ENCODE assay signal across 5 worm cellular contexts in the genomic region with DNA sequence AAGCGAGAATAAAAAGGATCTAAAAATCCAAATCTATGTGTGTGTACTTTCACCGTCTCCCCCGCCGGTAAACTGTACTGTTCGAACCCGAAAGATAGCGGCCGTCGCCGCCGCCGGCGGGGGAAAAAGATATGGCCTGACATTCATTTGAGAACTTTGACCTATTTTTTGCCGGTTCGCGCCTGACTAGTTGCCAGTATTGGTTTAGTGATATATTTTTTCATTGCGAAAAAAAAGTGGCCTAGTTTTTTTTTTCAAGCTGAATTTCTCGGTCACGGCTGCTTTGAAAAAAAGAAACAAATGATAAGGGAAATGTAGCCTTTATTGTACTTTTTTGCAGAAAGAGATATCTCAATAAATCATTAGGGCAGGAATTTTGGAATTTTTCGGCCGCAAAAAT.
A peak's percentile ranks its signal among the peaks of the same experiment; 100 is the strongest.
TF ChIP-seq lines count a peak whose summit lies in the region.

No protein-coding gene starts in this region.

TF ChIP-seq in whole organism, L1 larva, 84 proteins besides CTCF, POLR2A, EP300 and RAD21:
- TF ChIP-seq elt-2 (tag; optimal IDR thresholded peaks at IDR 0.05; lab: Kevin White, UChicago) (peak; percentile 11), elt-3 (tag; optimal IDR thresholded peaks at IDR 0.05; lab: Kevin White, UChicago) (peak in 1 of 6 experiments; percentile 18), jun-1 (tag; optimal IDR thresholded peaks at IDR 0.05; lab: Kevin White, UChicago) (no peak)

TF ChIP-seq in whole organism, L2 larva, 48 proteins besides CTCF, POLR2A, EP300 and RAD21:
- TF ChIP-seq nhr-25 (tag; optimal IDR thresholded peaks at IDR 0.05; lab: Kevin White, UChicago) = no peak
- peak; percentile 6 for TF ChIP-seq fos-1 (tag; optimal IDR thresholded peaks at IDR 0.05; lab: Kevin White, UChicago)

TF ChIP-seq in whole organism, L3 larva, 47 proteins besides CTCF, POLR2A, EP300 and RAD21:
- no peak for TF ChIP-seq nfya-1 (tag; optimal IDR thresholded peaks at IDR 0.05; lab: Kevin White, UChicago; ENCODE audit: insufficient read depth)
- TF ChIP-seq elt-2 (tag; optimal IDR thresholded peaks at IDR 0.05; lab: Kevin White, UChicago) = peak; percentile 41
- TF ChIP-seq nhr-23 (tag; optimal IDR thresholded peaks at IDR 0.05; lab: Kevin White, UChicago) = peak; percentile 46
- TF ChIP-seq mml-1 (tag; optimal IDR thresholded peaks at IDR 0.05; lab: Kevin White, UChicago) = no peak
TF ChIP-seq in whole organism, L3 larva: peak in this region for 2.

TF ChIP-seq in whole organism, L4 larva, 104 proteins besides CTCF, POLR2A, EP300 and RAD21:
- peak; percentile 3 for TF ChIP-seq hlh-11 (tag; optimal IDR thresholded peaks at IDR 0.05; lab: Kevin White, UChicago)
- TF ChIP-seq pqm-1 (tag; optimal IDR thresholded peaks at IDR 0.05; lab: Kevin White, UChicago) = peak; percentile 10
- TF ChIP-seq dmd-6 (GFP tag; IDR thresholded peaks at IDR 0.05; lab: Robert Waterston, UW) = peak; percentile 56
- peak; percentile 10 for TF ChIP-seq mes-2 (tag; optimal IDR thresholded peaks at IDR 0.05; lab: Kevin White, UChicago; ENCODE audit: poor library complexity, severe bottlenecking)
- TF ChIP-seq spr-3 (GFP tag; optimal IDR thresholded peaks at IDR 0.05; lab: Kevin White, UChicago) = no peak
- TF ChIP-seq nhr-28 (tag; optimal IDR thresholded peaks at IDR 0.05; lab: Kevin White, UChicago) = peak; percentile 43
- TF ChIP-seq lin-29 (GFP tag; IDR thresholded peaks at IDR 0.05; lab: Robert Waterston, UW) = no peak
- TF ChIP-seq daf-8 (GFP tag; IDR thresholded peaks at IDR 0.05; lab: Robert Waterston, UW) = no peak

TF ChIP-seq in whole organism, young adult, 124 proteins besides CTCF, POLR2A, EP300 and RAD21:
- TF ChIP-seq lin-54 (GFP tag; optimal IDR thresholded peaks at IDR 0.05; lab: Kevin White, UChicago) (peak; percentile 18), tbp1 (GFP tag; optimal IDR thresholded peaks at IDR 0.05; lab: Kevin White, UChicago) (no peak), nhr-80 (tag; optimal IDR thresholded peaks at IDR 0.05; lab: Kevin White, UChicago) (peak; percentile 78), madf-8 (GFP tag; conservative IDR thresholded peaks at IDR 0.05; lab: Robert Waterston, UW) (0 out of 2 replicates have a peak, but pooled peaks have one; percentile 13), hlh-12 (tag; optimal IDR thresholded peaks at IDR 0.05; lab: Kevin White, UChicago) (no peak), F33H1.4 (GFP tag; IDR thresholded peaks at IDR 0.05; lab: Robert Waterston, UW) (0 out of 2 replicates have a peak, but pooled peaks have one; percentile 7), mcd-1 (GFP tag; IDR thresholded peaks at IDR 0.05; lab: Robert Waterston, UW) (peak; percentile 23; the same call in 1 of the 2 replicates), dox-1 (GFP tag; IDR thresholded peaks at IDR 0.05; lab: Robert Waterston, UW) (peak; percentile 58; the same call in 1 of the 2 replicates), madf-6 (GFP tag; IDR thresholded peaks at IDR 0.05; lab: Robert Waterston, UW) (peak; percentile 69), attf-5 (GFP tag; optimal IDR thresholded peaks at IDR 0.05; lab: Kevin White, UChicago) (peak; percentile 56), mel-28 (tag; optimal IDR thresholded peaks at IDR 0.05; lab: Kevin White, UChicago; ENCODE audit: borderline replicate concordance) (no peak), efl-1 (GFP tag; optimal IDR thresholded peaks at IDR 0.05; lab: Kevin White, UChicago) (peak; percentile 72)
